Worm (Caenorhabditis elegans) whole organism, L2 larva: ENCODE data around the gene czw-1.

ENCODE experiments used
- snpc-4 ChIP-seq: fragments of 150-350 bp; optimal IDR thresholded peaks from 2 replicates; lab custom pipeline; 2014; ENCODE audit warnings: missing biosample characterization, missing genetic modification characterization
- unc-62 ChIP-seq: fragments of 150-350 bp; optimal IDR thresholded peaks from 2 replicates; lab custom pipeline; 2014; ENCODE audit warnings: missing biosample characterization, missing genetic modification reagents, missing genetic modification characterization

DNA sequence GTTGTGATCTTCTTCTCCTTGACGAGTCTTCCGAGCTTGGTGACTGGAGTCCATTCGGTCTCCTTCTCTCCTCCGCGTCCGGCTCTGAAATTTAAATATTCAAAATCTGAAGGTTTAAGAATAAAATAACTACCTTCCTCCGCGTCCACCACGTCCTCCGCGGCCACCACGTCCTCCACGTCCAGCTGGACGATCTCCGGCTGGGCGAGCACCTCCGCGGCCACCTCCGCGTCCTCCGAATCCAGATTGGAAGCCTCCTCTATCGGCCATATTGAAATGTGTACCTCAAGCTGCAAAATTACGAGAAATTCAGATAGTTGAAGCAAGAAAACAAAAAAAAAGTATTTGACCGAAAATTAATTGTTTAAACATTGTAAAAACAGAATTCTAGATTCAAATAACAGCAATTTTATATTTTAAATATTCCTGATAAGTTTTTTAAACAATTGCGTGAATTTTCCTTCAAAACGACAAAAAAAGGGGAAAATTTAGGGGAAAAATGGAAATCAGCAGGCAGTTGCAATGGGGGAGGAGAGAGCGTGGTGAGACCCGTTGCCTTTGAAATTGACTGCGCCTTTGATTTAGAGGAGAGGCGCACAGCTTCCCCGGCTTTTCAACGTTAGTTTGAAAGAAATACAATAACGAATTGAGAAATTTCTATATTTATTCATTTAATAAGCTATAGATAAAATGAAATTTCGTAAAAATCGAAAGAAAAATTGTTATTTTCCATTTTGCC, 20.4 kb downstream of the czw-1 start, which contains the start of gene rps-2:
- TF ChIP-seq snpc-4 (no peak), unc-62 (GFP tag; lab: Kevin White, UChicago) (no peak)
